Worm (Caenorhabditis elegans): ENCODE measurements around the gene ZK686.2.

The ZK686.2 gene

ce11 chrIII:7729534-7730061, 36.3 kb downstream of the ZK686.2 start, which contains the start of gene ZK112.4 (continued):
- TF ChIP-seq lim-6 (tag; optimal IDR thresholded peaks at IDR 0.05) (no peak), ceh-6 (GFP tag; optimal IDR thresholded peaks at IDR 0.05) (no peak), ceh-9 (tag; optimal IDR thresholded peaks at IDR 0.05) (no peak), hlh-13 (GFP tag; optimal IDR thresholded peaks at IDR 0.05) (peak; percentile 13), eyg-1 (tag; optimal IDR thresholded peaks at IDR 0.05) (no peak), pha-4 (tag; optimal IDR thresholded peaks at IDR 0.05) (no peak), ttx-3 (tag; optimal IDR thresholded peaks at IDR 0.05) (no peak), gmeb-2 (tag; optimal IDR thresholded peaks at IDR 0.05) (no peak), ceh-14 (tag; optimal IDR thresholded peaks at IDR 0.05) (peak; percentile 58), ztf-16 (tag; optimal IDR thresholded peaks at IDR 0.05) (no peak), pag-3 (tag; optimal IDR thresholded peaks at IDR 0.05; ENCODE audit: borderline replicate concordance) (no peak), sox-4 (tag; optimal IDR thresholded peaks at IDR 0.05) (no peak), ceh-30 (tag; optimal IDR thresholded peaks at IDR 0.05) (peak; percentile 28), unc-42 (tag; optimal IDR thresholded peaks at IDR 0.05) (peak; percentile 31), Y22D7AL.16 (tag; optimal IDR thresholded peaks at IDR 0.05) (no peak), ceh-45 (GFP tag; IDR thresholded peaks at IDR 0.05) (no peak), ceh-19 (GFP tag; optimal IDR thresholded peaks at IDR 0.05) (peak; percentile 3), ets-4 (tag; optimal IDR thresholded peaks at IDR 0.05) (peak; percentile 68), che-1 (tag; optimal IDR thresholded peaks at IDR 0.05) (no peak), hlh-6 (tag; optimal IDR thresholded peaks at IDR 0.05) (no peak), tbx-7 (tag; optimal IDR thresholded peaks at IDR 0.05) (peak; percentile 6), hlh-15 (tag; optimal IDR thresholded peaks at IDR 0.05) (no peak), ceh-18 (tag; optimal IDR thresholded peaks at IDR 0.05) (peak; percentile 93), pha-2 (tag; optimal IDR thresholded peaks at IDR 0.05) (no peak), pat-9 (tag; optimal IDR thresholded peaks at IDR 0.05) (peak; percentile 2), syd-9 (tag; optimal IDR thresholded peaks at IDR 0.05) (peak; percentile 53), sox-2 (GFP tag; IDR thresholded peaks at IDR 0.05) (no peak), rnt-1 (tag; optimal IDR thresholded peaks at IDR 0.05) (peak; percentile 83), ceh-22 (tag; optimal IDR thresholded peaks at IDR 0.05) (no peak), pqm-1 (tag; optimal IDR thresholded peaks at IDR 0.05) (no peak), fkh-6 (tag; optimal IDR thresholded peaks at IDR 0.05) (no peak), dmd-4 (tag; optimal IDR thresholded peaks at IDR 0.05; ENCODE audit: borderline replicate concordance) (no peak), ceh-2 (tag; optimal IDR thresholded peaks at IDR 0.05) (peak; percentile 31), npax-4 (tag; optimal IDR thresholded peaks at IDR 0.05) (no peak), nfya-1 (tag; optimal IDR thresholded peaks at IDR 0.05) (peak; percentile 54), ceh-31 (tag; optimal IDR thresholded peaks at IDR 0.05) (peak; percentile 78)

DNA sequence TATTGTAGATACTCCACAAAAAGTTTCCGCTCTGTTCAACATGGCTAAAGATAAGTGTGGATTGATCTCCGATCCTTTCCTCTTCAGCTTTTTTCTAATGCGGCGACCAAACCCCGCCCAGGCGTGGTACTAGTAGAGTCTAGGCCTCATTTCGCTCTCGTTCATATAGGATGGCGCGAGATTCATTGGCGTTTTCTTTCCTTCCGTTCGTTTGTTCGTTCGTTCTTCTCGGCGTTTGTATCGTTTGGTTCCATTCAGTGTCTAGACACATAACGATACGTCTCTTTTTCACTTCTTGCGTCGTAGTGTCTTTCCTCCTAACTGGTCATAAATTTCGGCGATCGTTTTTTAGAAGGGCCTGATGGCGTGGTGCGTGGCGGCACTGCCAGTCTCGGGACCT, 36.8 kb downstream of the ZK686.2 start:
- TF ChIP-seq odd-2 (tag; optimal IDR thresholded peaks at IDR 0.05): no peak
- no peak for TF ChIP-seq unc-3 (GFP tag; conservative IDR thresholded peaks at IDR 0.05)
- no peak for TF ChIP-seq unc-3 (tag; optimal IDR thresholded peaks at IDR 0.05)
- peak; percentile 7 for TF ChIP-seq npax-4 (tag; optimal IDR thresholded peaks at IDR 0.05)

- no peak for TF ChIP-seq fkh-10 (GFP tag; optimal IDR thresholded peaks at IDR 0.05)
- TF ChIP-seq unc-55 (GFP tag; optimal IDR thresholded peaks at IDR 0.05): no peak
- no peak for TF ChIP-seq sdc-2 (tag; optimal IDR thresholded peaks at IDR 0.05)
- TF ChIP-seq eyg-1 (tag; optimal IDR thresholded peaks at IDR 0.05): no peak
- TF ChIP-seq pqm-1 (tag; optimal IDR thresholded peaks at IDR 0.05): no peak
- TF ChIP-seq K09A11.1 (tag; optimal IDR thresholded peaks at IDR 0.05; ENCODE audit: insufficient read depth): no peak
- no peak for TF ChIP-seq mec-3 (tag; optimal IDR thresholded peaks at IDR 0.05; ENCODE audit: borderline replicate concordance)
- TF ChIP-seq tbx-2 (tag; optimal IDR thresholded peaks at IDR 0.05): peak; percentile 31
- TF ChIP-seq ref-2 (tag; optimal IDR thresholded peaks at IDR 0.05): peak; percentile 59
- no peak for TF ChIP-seq unc-42 (tag; optimal IDR thresholded peaks at IDR 0.05)
- TF ChIP-seq sox-4 (tag; optimal IDR thresholded peaks at IDR 0.05): no peak
- no peak for TF ChIP-seq che-1 (tag; optimal IDR thresholded peaks at IDR 0.05)
- TF ChIP-seq hlh-15 (tag; optimal IDR thresholded peaks at IDR 0.05): no peak
- no peak for TF ChIP-seq tbx-7 (tag; optimal IDR thresholded peaks at IDR 0.05)
- TF ChIP-seq C38D4.7 (GFP tag; optimal IDR thresholded peaks at IDR 0.05): no peak
- TF ChIP-seq T23F11.4 (GFP tag; optimal IDR thresholded peaks at IDR 0.05): no peak
- no peak for TF ChIP-seq ceh-30 (tag; optimal IDR thresholded peaks at IDR 0.05)
- peak; percentile 26 for TF ChIP-seq ceh-31 (tag; optimal IDR thresholded peaks at IDR 0.05)
- no peak for TF ChIP-seq ceh-18 (tag; optimal IDR thresholded peaks at IDR 0.05)
- peak; percentile 13 for TF ChIP-seq rnt-1 (tag; optimal IDR thresholded peaks at IDR 0.05)
- TF ChIP-seq ttx-3 (tag; optimal IDR thresholded peaks at IDR 0.05): no peak
- no peak for TF ChIP-seq ceh-34 (tag; optimal IDR thresholded peaks at IDR 0.05)
- no peak for TF ChIP-seq Y22D7AL.16 (tag; optimal IDR thresholded peaks at IDR 0.05)
- TF ChIP-seq ceh-22 (tag; optimal IDR thresholded peaks at IDR 0.05): no peak
- TF ChIP-seq dmd-4 (tag; optimal IDR thresholded peaks at IDR 0.05; ENCODE audit: borderline replicate concordance): no peak
Observed at ce11 chrIII:7728494-7728893, 37.4 kb downstream of the ZK686.2 start.

Measured in whole organism, late embryonic.